Worm (Caenorhabditis elegans) whole organism, L3 larva: ENCODE results near the gene Y45F3A.4.

Source experiments
- ZK546.5 ChIP-seq: sonication (generic microtip); optimal IDR thresholded peaks from 2 replicates; lab custom pipeline; 2017; ENCODE audit warnings: missing biosample characterization, missing genetic modification characterization
- ceh-82 ChIP-seq: fragments of 150-350 bp; optimal IDR thresholded peaks from 2 replicates; lab custom pipeline; 2014; ENCODE audit warnings: missing biosample characterization, missing genetic modification characterization
- egl-27 ChIP-seq: sonication (generic microtip); optimal IDR thresholded peaks from 4 replicates; lab custom pipeline; 2017; ENCODE audit warnings: missing biosample characterization, missing genetic modification reagents, missing genetic modification characterization
- elt-2 ChIP-seq: sonication (generic microtip); optimal IDR thresholded peaks from 2 replicates; lab custom pipeline; 2016; ENCODE audit warnings: missing genetic modification reagents, mild to moderate bottlenecking, missing genetic modification characterization, missing compliant biosample characterization
- fkh-10 ChIP-seq: sonication (generic microtip); optimal IDR thresholded peaks from 2 replicates; lab custom pipeline; 2017; ENCODE audit warnings: missing biosample characterization, missing genetic modification reagents, missing genetic modification characterization
- lin-15B ChIP-seq: fragments of 150-350 bp; optimal IDR thresholded peaks from 2 replicates; lab custom pipeline; 2014; ENCODE audit warnings: missing biosample characterization, missing genetic modification characterization
- nhr-237 ChIP-seq: fragments of 150-350 bp; optimal IDR thresholded peaks from 2 replicates; lab custom pipeline; 2014; ENCODE audit warnings: missing biosample characterization, missing genetic modification characterization
- nhr-76 ChIP-seq: fragments of 150-350 bp; sonication (generic microtip); optimal IDR thresholded peaks from 5 replicates; lab custom pipeline; 2014; ENCODE audit warnings: missing biosample characterization, missing genetic modification characterization
- nhr-77 ChIP-seq: fragments of 150-350 bp; optimal IDR thresholded peaks from 2 replicates; lab custom pipeline; 2014; ENCODE audit warnings: missing biosample characterization, missing genetic modification characterization
- unc-39 ChIP-seq: sonication (generic microtip); optimal IDR thresholded peaks from 4 replicates; lab custom pipeline; 2017; ENCODE audit warnings: missing biosample characterization, missing genetic modification characterization

DNA sequence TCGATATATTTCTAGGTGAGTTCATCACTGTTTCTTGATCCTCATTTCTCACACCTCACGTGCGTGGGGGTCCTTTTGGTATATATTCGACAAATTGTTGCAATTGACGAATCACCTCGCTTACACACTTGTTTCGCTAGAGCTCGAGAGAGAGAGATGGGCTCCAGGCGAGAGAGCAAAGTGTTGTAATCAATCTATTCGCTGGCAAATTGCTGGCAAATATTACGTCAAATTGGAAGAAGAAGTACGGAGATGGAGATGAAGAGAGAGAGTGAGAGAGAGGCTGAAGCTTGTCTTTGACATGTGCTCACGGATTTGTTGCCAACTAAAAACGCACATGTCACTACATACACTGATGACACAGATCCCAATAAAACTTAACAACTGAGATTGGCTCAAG is 49.3 kb downstream of the Y45F3A.4 start:
- no peak for TF ChIP-seq nhr-76 (tag; lab: Kevin White, UChicago)
- TF ChIP-seq unc-39 (tag; lab: Kevin White, UChicago) = no peak
- no peak for TF ChIP-seq fkh-10
- TF ChIP-seq nhr-237 (tag; lab: Kevin White, UChicago) = no peak
- TF ChIP-seq nhr-77 (tag; lab: Kevin White, UChicago) = no peak
- no peak for TF ChIP-seq ceh-82 (tag; lab: Kevin White, UChicago)
- no peak for TF ChIP-seq lin-15B (tag; lab: Kevin White, UChicago)
- TF ChIP-seq ZK546.5 (tag; lab: Kevin White, UChicago) = no peak
- TF ChIP-seq egl-27 (tag; lab: Kevin White, UChicago) = no peak
- no peak for TF ChIP-seq elt-2 (tag; lab: Kevin White, UChicago)
